Fruit fly (Drosophila melanogaster): Measurements from ENCODE around the gene Atet.

The Atet gene

DNA sequence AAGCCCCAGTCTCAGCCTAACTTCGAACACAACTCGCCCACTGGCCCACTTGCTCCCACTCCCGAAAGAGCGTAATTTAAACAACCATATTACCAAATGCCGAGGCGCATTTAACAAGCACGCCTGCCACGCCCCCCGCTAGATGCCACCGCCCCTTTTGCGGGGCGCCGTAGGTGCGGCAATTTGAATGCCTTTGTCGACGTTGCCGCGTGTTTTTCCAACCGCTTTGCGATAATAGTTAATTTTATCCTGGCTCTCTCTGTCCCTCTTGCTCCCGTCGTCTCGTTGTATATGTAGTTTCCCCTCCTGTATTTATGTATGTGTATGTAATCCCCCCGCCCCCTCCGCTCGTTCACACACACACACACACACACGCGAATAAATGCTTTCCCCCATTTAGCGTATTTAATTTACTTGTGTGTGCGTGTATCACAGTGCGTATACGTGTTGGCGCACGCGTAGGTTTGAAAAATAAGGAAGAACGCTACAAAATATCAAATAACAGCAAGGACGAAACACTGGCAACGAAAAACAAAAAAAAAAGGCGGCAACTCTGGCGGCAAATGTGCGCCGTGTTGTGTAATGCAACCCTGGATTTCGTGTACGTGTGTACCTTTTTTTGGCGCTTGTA, 23.6 kb upstream of the Atet start:
- no peak for TF ChIP-seq Hr96 (GFP tag; optimal IDR thresholded peaks at IDR 0.05)
- peak; percentile 31 for TF ChIP-seq pad (GFP tag; optimal IDR thresholded peaks at IDR 0.05)
- TF ChIP-seq CG14711 (tag; optimal IDR thresholded peaks at IDR 0.05), result peak; percentile 31

dm6 chr2L:4317910-4318309, 15.8 kb upstream of the Atet start:
- TF ChIP-seq kay (GFP tag; ENCODE audit: borderline replicate concordance), result no peak
- no peak for TF ChIP-seq CG12768 (GFP tag; optimal IDR thresholded peaks at IDR 0.05)
- no peak for TF ChIP-seq CG1620 (GFP tag; optimal IDR thresholded peaks at IDR 0.05)
- no peak for TF ChIP-seq CG7045 (GFP tag; optimal IDR thresholded peaks at IDR 0.05)
- TF ChIP-seq bab1 (GFP tag; optimal IDR thresholded peaks at IDR 0.05), result no peak
- no peak for TF ChIP-seq Crg-1 (GFP tag; optimal IDR thresholded peaks at IDR 0.05)
- TF ChIP-seq CG33017 (tag; optimal IDR thresholded peaks at IDR 0.05), result no peak
- TF ChIP-seq cic (GFP tag; optimal IDR thresholded peaks at IDR 0.05), result no peak
- TF ChIP-seq Hr96 (GFP tag; optimal IDR thresholded peaks at IDR 0.05), result no peak
- no peak for TF ChIP-seq CG7101 (tag; optimal IDR thresholded peaks at IDR 0.05)
- TF ChIP-seq Mnt (GFP tag; optimal IDR thresholded peaks at IDR 0.05), result no peak
- TF ChIP-seq Clk (GFP tag; optimal IDR thresholded peaks at IDR 0.05), result no peak
- no peak for TF ChIP-seq CG11617 (GFP tag; optimal IDR thresholded peaks at IDR 0.05)
- no peak for TF ChIP-seq pad (GFP tag; optimal IDR thresholded peaks at IDR 0.05)
- TF ChIP-seq CG5204 (GFP tag; optimal IDR thresholded peaks at IDR 0.05), result no peak

DNA sequence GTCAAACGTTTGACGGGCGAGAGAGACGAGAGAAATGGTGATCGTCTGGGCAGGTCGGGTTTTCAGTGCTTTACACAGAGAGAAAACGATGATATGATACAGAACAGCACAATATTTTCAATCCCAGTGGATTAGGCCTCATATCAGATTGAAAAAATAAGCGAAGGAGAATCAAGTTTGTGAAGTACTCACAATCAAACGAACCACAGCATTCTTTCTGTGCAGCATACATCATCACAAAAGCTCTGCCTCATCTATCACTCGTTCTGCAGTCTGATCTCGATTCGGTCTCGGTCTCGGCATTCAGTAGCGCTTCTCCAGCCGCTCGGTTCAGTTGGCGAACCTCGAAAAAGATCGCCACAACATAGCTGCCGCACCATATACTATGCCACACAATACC, 9.5 kb upstream of the Atet start, which contains the start of gene bdl:
bdl (plus strand) TSS at position 301 of the 400 bp plus-strand sequence.
- TF ChIP-seq tj (GFP tag; optimal IDR thresholded peaks at IDR 0.05) (peak; percentile 20), CG7045 (GFP tag; optimal IDR thresholded peaks at IDR 0.05) (peak; percentile 8), toe (GFP tag; optimal IDR thresholded peaks at IDR 0.05) (no peak)

DNA sequence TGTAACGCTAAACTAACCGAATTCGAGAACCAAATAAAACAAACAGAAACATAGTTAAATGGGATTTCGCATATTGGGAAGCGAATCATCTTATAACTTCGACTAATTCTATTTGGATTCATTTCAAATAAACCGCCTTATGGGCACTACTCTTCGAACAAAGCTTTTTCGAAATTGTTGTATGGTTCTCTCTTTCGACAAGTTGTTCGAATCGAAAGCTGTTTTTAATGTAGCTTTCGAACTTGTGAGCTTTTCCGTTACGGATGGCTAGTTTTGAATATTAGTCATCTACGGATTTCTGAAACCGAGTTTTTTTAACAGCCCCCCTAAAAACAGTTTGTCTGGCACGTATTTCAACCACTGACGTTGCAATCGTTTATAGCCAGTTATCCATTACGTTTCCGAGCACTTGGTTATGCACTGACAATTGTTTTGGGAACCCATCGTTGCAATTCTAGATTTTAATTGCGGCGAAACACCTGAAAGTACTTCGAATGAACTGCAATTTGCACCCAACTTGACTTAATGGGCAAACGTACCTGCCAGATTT, 1.9 kb upstream of the Atet start:
- no peak for TF ChIP-seq bab1 (GFP tag; optimal IDR thresholded peaks at IDR 0.05)
- TF ChIP-seq CG5204 (GFP tag; optimal IDR thresholded peaks at IDR 0.05), result no peak
- TF ChIP-seq cnc (optimal IDR thresholded peaks at IDR 0.05), result no peak
- TF ChIP-seq CG11617 (GFP tag; optimal IDR thresholded peaks at IDR 0.05), result no peak
- no peak for TF ChIP-seq cic (GFP tag; optimal IDR thresholded peaks at IDR 0.05)
- no peak for TF ChIP-seq Mnt (GFP tag; optimal IDR thresholded peaks at IDR 0.05)
- no peak for TF ChIP-seq CG7045 (GFP tag; optimal IDR thresholded peaks at IDR 0.05)
- TF ChIP-seq CG7101 (tag; optimal IDR thresholded peaks at IDR 0.05), result peak; percentile 25
- no peak for TF ChIP-seq CG1620 (GFP tag; optimal IDR thresholded peaks at IDR 0.05)
- no peak for TF ChIP-seq Crg-1 (GFP tag; optimal IDR thresholded peaks at IDR 0.05)
- TF ChIP-seq CG33017 (tag; optimal IDR thresholded peaks at IDR 0.05), result no peak
- no peak for TF ChIP-seq ovo (GFP tag; optimal IDR thresholded peaks at IDR 0.05)
- no peak for TF ChIP-seq pad (GFP tag; optimal IDR thresholded peaks at IDR 0.05)
- TF ChIP-seq tj (GFP tag; optimal IDR thresholded peaks at IDR 0.05), result no peak
- TF ChIP-seq CG12768 (GFP tag; optimal IDR thresholded peaks at IDR 0.05), result no peak
- peak; percentile 83 for TF ChIP-seq kay (GFP tag; ENCODE audit: borderline replicate concordance)
- no peak for TF ChIP-seq CG14711 (tag; optimal IDR thresholded peaks at IDR 0.05)
- no peak for TF ChIP-seq toe (GFP tag; optimal IDR thresholded peaks at IDR 0.05)
- TF ChIP-seq Clk (GFP tag; optimal IDR thresholded peaks at IDR 0.05), result no peak
- TF ChIP-seq Hr96 (GFP tag; optimal IDR thresholded peaks at IDR 0.05), result peak; percentile 31

- TF ChIP-seq cnc (optimal IDR thresholded peaks at IDR 0.05), result no peak
- TF ChIP-seq kay (GFP tag; ENCODE audit: borderline replicate concordance), result peak; percentile 94
These were observed 1.1 kb upstream of the Atet start for dm6 chr2L:4332583-4332961.

dm6 chr2L:4332962-4333757, 553 bp upstream of the Atet start:
- TF ChIP-seq kay (GFP tag; ENCODE audit: borderline replicate concordance), result peak; percentile 91
- TF ChIP-seq CG33017 (tag; optimal IDR thresholded peaks at IDR 0.05), result peak; percentile 22
- peak; percentile 78 for TF ChIP-seq CG7045 (GFP tag; optimal IDR thresholded peaks at IDR 0.05)
- peak; percentile 66 for TF ChIP-seq CG7101 (tag; optimal IDR thresholded peaks at IDR 0.05)
- no peak for TF ChIP-seq Crg-1 (GFP tag; optimal IDR thresholded peaks at IDR 0.05)
- peak; percentile 31 for TF ChIP-seq Clk (GFP tag; optimal IDR thresholded peaks at IDR 0.05)
- peak; percentile 74 for TF ChIP-seq Mnt (GFP tag; optimal IDR thresholded peaks at IDR 0.05)
- peak; percentile 77 for TF ChIP-seq CG5204 (GFP tag; optimal IDR thresholded peaks at IDR 0.05)
- TF ChIP-seq CG14711 (tag; optimal IDR thresholded peaks at IDR 0.05), result peak; percentile 66
- TF ChIP-seq ovo (GFP tag; optimal IDR thresholded peaks at IDR 0.05), result no peak
- peak; percentile 82 for TF ChIP-seq bab1 (GFP tag; optimal IDR thresholded peaks at IDR 0.05)
- TF ChIP-seq cic (GFP tag; optimal IDR thresholded peaks at IDR 0.05), result peak; percentile 99
- peak; percentile 90 for TF ChIP-seq CG12768 (GFP tag; optimal IDR thresholded peaks at IDR 0.05)
- peak; percentile 82 for TF ChIP-seq CG11617 (GFP tag; optimal IDR thresholded peaks at IDR 0.05)
- TF ChIP-seq pad (GFP tag; optimal IDR thresholded peaks at IDR 0.05), result peak; percentile 74
- TF ChIP-seq CG1620 (GFP tag; optimal IDR thresholded peaks at IDR 0.05), result peak; percentile 19
- no peak for TF ChIP-seq cnc (optimal IDR thresholded peaks at IDR 0.05)
- TF ChIP-seq toe (GFP tag; optimal IDR thresholded peaks at IDR 0.05), result peak; percentile 60
- peak; percentile 54 for TF ChIP-seq tj (GFP tag; optimal IDR thresholded peaks at IDR 0.05)
- peak; percentile 91 for TF ChIP-seq Hr96 (GFP tag; optimal IDR thresholded peaks at IDR 0.05)
